Worm (Caenorhabditis elegans) whole organism, L3 larva: Measurements from ENCODE around the gene lit-1.

Experiments used
- ceh-28 ChIP-seq: fragments of 150-350 bp; optimal IDR thresholded peaks from 2 replicates; lab custom pipeline; 2014; ENCODE audit warnings: missing biosample characterization, missing genetic modification reagents, missing genetic modification characterization
- ceh-82 ChIP-seq: fragments of 150-350 bp; optimal IDR thresholded peaks from 2 replicates; lab custom pipeline; 2014; ENCODE audit warnings: missing biosample characterization, missing genetic modification characterization
- elt-3 ChIP-seq, 3 experiments: fragments of 150-350 bp in 1 of 3; sonication (generic microtip) in 2 of 3; optimal IDR thresholded peaks; 2 replicates in 2 of 3; 4 replicates in 1 of 3; lab custom pipeline; 2014 to 2017; ENCODE audit warnings: missing biosample characterization in 3 of 3, missing genetic modification characterization in 3 of 3
- jun-1 ChIP-seq: fragments of 150-350 bp; optimal IDR thresholded peaks from 2 replicates; lab custom pipeline; 2014; ENCODE audit warnings: missing biosample characterization, missing genetic modification reagents, missing genetic modification characterization
- nhr-28 ChIP-seq: fragments of 150-350 bp; optimal IDR thresholded peaks from 2 replicates; lab custom pipeline; 2014; ENCODE audit warnings: missing biosample characterization, missing genetic modification characterization
- pqm-1 ChIP-seq: fragments of 150-350 bp; optimal IDR thresholded peaks from 2 replicates; lab custom pipeline; 2017; ENCODE audit warnings: missing biosample characterization, missing genetic modification characterization, inconsistent platforms
- unc-39 ChIP-seq: sonication (generic microtip); optimal IDR thresholded peaks from 4 replicates; lab custom pipeline; 2017; ENCODE audit warnings: missing biosample characterization, missing genetic modification characterization
- unc-62 ChIP-seq: fragments of 150-350 bp; sonication (generic microtip); optimal IDR thresholded peaks from 4 replicates; lab custom pipeline; 2014; ENCODE audit warnings: missing biosample characterization, missing genetic modification reagents, missing genetic modification characterization
- ztf-11 ChIP-seq: fragments of 150-350 bp; optimal IDR thresholded peaks from 2 replicates; lab custom pipeline; 2014; ENCODE audit warnings: missing biosample characterization, missing genetic modification characterization

- no peak for TF ChIP-seq ceh-82 (tag; lab: Kevin White, UChicago)
- TF ChIP-seq pqm-1 (tag; lab: Kevin White, UChicago): no peak
- TF ChIP-seq ceh-28: no peak
- TF ChIP-seq jun-1 (tag; lab: Kevin White, UChicago): no peak
- TF ChIP-seq unc-62 (GFP tag; lab: Kevin White, UChicago): no peak
- no peak for TF ChIP-seq unc-39 (tag; lab: Kevin White, UChicago)
- TF ChIP-seq elt-3 (tag; optimal IDR thresholded peaks at IDR 0.05; lab: Kevin White, UChicago): no peak
- no peak for TF ChIP-seq ztf-11 (tag; lab: Kevin White, UChicago)
- TF ChIP-seq nhr-28 (tag; lab: Kevin White, UChicago): no peak
Measured at ce11 chrIII:13697822-13698221, 4.0 kb upstream of the lit-1 start.
